Worm (Caenorhabditis elegans): ENCODE measurements around the gene F07F6.8.

DNA sequence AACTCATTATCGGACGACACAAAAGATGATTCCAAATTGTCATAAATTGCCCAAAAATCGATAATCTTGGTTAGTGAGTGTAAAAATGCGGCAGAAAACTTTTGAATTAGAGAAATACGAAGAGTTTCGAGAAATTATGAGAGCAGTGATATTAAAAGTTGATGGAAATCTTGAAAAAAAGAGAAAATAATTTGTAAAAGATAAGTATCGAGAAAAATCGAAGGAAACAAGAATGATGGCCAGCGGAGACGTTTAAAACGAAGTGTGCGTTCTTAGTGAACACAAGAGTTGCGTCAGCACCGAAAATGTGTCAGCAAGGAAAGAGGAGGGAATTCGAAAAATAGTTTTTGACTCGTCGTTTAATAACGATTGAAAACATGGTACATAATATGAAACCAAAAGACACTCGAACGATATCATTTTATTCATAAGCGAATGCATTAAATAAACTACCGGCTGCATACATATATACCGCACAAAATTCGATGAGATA lies 35.7 kb downstream of the F07F6.8 start, which contains the start of gene ndx-6:
- no peak for TF ChIP-seq dao-5 (tag; optimal IDR thresholded peaks at IDR 0.05)
- TF ChIP-seq him-1 (tag; optimal IDR thresholded peaks at IDR 0.05), result peak; percentile 24
- peak; percentile 72 for TF ChIP-seq W03F9.2 (tag; optimal IDR thresholded peaks at IDR 0.05)

All from whole organism, L4/young adult.